Worm (Caenorhabditis elegans): Measurements from ENCODE around the gene Y66A7A.7.

Y66A7A.7 gene

DNA sequence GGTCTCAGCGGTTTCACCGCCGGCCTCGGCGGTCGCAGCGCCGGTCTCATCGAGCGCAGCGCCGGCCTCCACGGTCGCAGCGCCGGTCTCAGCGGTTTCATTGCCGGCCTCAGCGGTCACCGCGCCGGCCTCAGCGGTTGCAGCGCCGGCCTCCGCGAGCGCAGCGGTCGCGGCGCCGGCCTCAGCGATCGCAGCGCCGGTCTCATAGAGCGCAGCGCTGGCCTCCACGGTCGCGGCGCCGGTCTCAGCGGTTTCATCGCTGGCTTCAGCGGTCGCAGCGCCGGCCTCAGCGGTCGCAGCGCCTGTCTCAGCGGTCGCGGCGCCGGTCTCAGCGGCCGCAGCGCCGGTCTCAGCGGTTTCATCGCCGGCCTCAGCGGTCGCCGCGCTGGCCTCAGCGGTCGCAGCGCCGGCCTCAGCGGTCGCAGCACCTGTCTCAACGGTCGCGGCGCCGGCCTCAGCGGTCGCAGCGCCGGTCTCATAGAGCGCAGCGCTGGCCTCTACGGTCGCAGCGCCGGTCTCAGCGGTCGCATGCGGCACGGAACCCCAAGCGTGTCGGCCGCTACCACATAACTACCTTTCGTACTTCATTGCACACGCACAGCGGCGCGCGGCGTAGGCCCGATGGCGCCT lies 17.5 kb downstream of the Y66A7A.7 start:
- TF ChIP-seq ceh-8 (GFP tag; optimal IDR thresholded peaks at IDR 0.05) (peak; percentile 86), Y116A8C.19 (tag; optimal IDR thresholded peaks at IDR 0.05; ENCODE audit: borderline replicate concordance) (no peak)

- TF ChIP-seq ceh-88 (GFP tag; IDR thresholded peaks at IDR 0.05): no peak
- TF ChIP-seq mep-1 (tag; optimal IDR thresholded peaks at IDR 0.05): no peak
- TF ChIP-seq fkh-8 (tag; optimal IDR thresholded peaks at IDR 0.05): peak; percentile 14
Observed at ce11 chrIII:11609568-11609967, 19.7 kb downstream of the Y66A7A.7 start, which contains the start of gene Y66D12A.30. TSS of gene Y66D12A.30 (plus strand) at chrIII:11609868.

DNA sequence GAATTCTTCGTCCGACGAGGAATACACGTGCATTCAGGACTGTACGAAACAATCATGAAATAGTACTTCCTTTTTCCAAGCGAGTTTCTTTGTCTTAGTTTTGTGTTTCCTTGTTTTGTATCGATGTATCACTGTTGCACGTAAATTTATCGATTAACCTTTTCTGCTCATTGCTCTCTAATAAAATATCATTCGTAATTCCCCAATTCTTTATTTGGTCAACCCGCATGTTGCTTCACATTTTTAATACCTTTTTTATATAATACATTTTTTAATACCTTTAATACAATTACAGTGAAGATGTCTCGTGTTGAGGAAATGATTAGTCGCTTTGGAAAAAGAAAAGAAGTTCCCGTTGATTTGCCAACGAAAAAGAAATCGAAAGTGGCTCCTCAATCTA lies 21.4 kb downstream of the Y66A7A.7 start, which contains the start of gene Y66D12A.1:
Y66D12A.1 (plus strand) TSS at position 301 of the 400 bp plus-strand sequence.
- TF ChIP-seq ceh-82 (tag; optimal IDR thresholded peaks at IDR 0.05) (no peak), unc-130 (tag; optimal IDR thresholded peaks at IDR 0.05) (no peak), pqm-1 (tag; optimal IDR thresholded peaks at IDR 0.05) (no peak), hlh-4 (tag; optimal IDR thresholded peaks at IDR 0.05) (no peak), mab-9 (GFP tag; IDR thresholded peaks at IDR 0.05) (no peak), hpl-2 (GFP tag; optimal IDR thresholded peaks at IDR 0.05) (no peak), sox-4 (tag; optimal IDR thresholded peaks at IDR 0.05) (no peak), ceh-88 (GFP tag; IDR thresholded peaks at IDR 0.05) (no peak), lin-39 (tag; optimal IDR thresholded peaks at IDR 0.05) (no peak), ama-1 (optimal IDR thresholded peaks at IDR 0.05) (no peak), dpl-1 (GFP tag; optimal IDR thresholded peaks at IDR 0.05) (no peak), grh-1 (GFP tag; IDR thresholded peaks at IDR 0.05) (no peak), nhr-12 (tag; optimal IDR thresholded peaks at IDR 0.05) (no peak)

DNA sequence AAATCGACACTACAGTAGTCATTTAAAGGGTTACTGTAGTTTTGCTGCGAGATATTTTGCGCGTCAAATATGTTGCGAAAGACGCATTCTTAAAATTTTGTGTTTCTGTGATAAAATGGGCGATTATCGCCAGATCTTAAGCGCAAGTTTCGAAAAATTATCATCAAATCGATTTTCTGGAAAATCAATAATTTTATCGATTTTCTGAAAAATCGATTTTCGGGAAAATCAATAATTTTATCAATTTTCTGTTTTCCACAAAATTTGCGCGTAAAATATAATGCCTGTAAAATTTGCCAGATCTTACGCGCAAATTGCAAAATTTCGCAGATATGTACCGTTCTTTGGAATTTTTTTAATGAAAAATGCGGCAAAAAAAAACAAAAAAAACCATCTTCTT lies 37.2 kb downstream of the Y66A7A.7 start:
- TF ChIP-seq nhr-84 (tag; optimal IDR thresholded peaks at IDR 0.05) (no peak), lin-13 (GFP tag; optimal IDR thresholded peaks at IDR 0.05) (no peak), tlp-1 (tag; optimal IDR thresholded peaks at IDR 0.05) (no peak), unc-130 (tag; optimal IDR thresholded peaks at IDR 0.05) (no peak), pqm-1 (tag; optimal IDR thresholded peaks at IDR 0.05) (no peak), F16B12.6 (tag; optimal IDR thresholded peaks at IDR 0.05) (no peak), unc-30 (tag; optimal IDR thresholded peaks at IDR 0.05) (no peak), aly-2 (tag; optimal IDR thresholded peaks at IDR 0.05) (no peak), ama-1 (optimal IDR thresholded peaks at IDR 0.05) (no peak), isw-1 (GFP tag; IDR thresholded peaks at IDR 0.05) (no peak), nhr-76 (tag; optimal IDR thresholded peaks at IDR 0.05) (no peak)

DNA sequence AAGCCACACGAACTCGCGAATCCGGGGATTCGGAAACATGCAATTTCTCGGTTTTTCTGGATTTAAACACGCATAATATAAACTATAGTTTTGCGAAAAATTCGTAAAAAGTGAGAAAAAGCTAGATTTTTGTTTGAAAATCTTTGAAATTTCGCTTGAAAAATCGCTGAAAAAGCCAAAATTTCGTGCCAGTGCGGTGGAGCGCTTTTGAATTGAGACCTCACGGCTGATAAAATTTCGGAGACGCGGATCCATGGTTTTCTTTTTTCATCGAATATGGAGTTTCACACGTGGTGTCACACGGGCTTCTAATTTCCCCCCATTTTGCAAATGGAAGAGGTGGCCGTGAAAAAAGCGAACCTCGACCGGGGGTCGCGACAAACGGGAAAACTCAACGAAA lies 39.0 kb downstream of the Y66A7A.7 start:
- no peak for TF ChIP-seq sup-37 (GFP tag; optimal IDR thresholded peaks at IDR 0.05)
- no peak for TF ChIP-seq nhr-84 (tag; optimal IDR thresholded peaks at IDR 0.05)
- TF ChIP-seq ama-1 (optimal IDR thresholded peaks at IDR 0.05): no peak
- no peak for TF ChIP-seq mef-2 (tag; optimal IDR thresholded peaks at IDR 0.05)
- no peak for TF ChIP-seq nhr-85 (tag)
- no peak for TF ChIP-seq nhr-11 (tag; optimal IDR thresholded peaks at IDR 0.05)
- TF ChIP-seq tlp-1 (tag; optimal IDR thresholded peaks at IDR 0.05): no peak
- no peak for TF ChIP-seq unc-86 (tag; optimal IDR thresholded peaks at IDR 0.05)
- no peak for TF ChIP-seq nhr-47 (tag; optimal IDR thresholded peaks at IDR 0.05)
- TF ChIP-seq nhr-77 (tag; optimal IDR thresholded peaks at IDR 0.05): no peak
- TF ChIP-seq fkh-8 (tag; optimal IDR thresholded peaks at IDR 0.05): no peak
- no peak for TF ChIP-seq hlh-17 (GFP tag; optimal IDR thresholded peaks at IDR 0.05; ENCODE audit: borderline replicate concordance)
- TF ChIP-seq jun-1 (tag; optimal IDR thresholded peaks at IDR 0.05): no peak
- no peak for TF ChIP-seq efl-1 (optimal IDR thresholded peaks at IDR 0.05)
- no peak for TF ChIP-seq efl-1 (GFP tag; optimal IDR thresholded peaks at IDR 0.05 in 1 of 2)
- TF ChIP-seq nhr-12 (tag; optimal IDR thresholded peaks at IDR 0.05): no peak
- no peak for TF ChIP-seq nhr-90 (tag; optimal IDR thresholded peaks at IDR 0.05; ENCODE audit: poor library complexity)
- TF ChIP-seq unc-30 (tag; optimal IDR thresholded peaks at IDR 0.05): no peak
- TF ChIP-seq elt-3 (tag; optimal IDR thresholded peaks at IDR 0.05): no peak
- no peak for TF ChIP-seq pag-3 (tag; optimal IDR thresholded peaks at IDR 0.05; ENCODE audit: borderline replicate concordance, insufficient read depth)
- TF ChIP-seq ceh-8 (GFP tag; optimal IDR thresholded peaks at IDR 0.05): no peak

All from whole organism, L1 larva.